Worm (Caenorhabditis elegans) whole organism, L4 larva: Measurements from ENCODE around the gene gpx-6.

Experiments
- F26F4.8 ChIP-seq: fragments of 200-800 bp; sonication (Bioruptor generic); conservative IDR thresholded peaks from 2 replicates; pipeline ENCODE4 v1.3.6; 2022; ENCODE audit warnings: missing genetic modification characterization, missing compliant biosample characterization
- F44E2.7 ChIP-seq: fragments of 200-800 bp; sonication (Bioruptor generic); IDR thresholded peaks from 2 replicates; pipeline ENCODE4 v2.1.2; 2022; ENCODE audit warnings: missing genetic modification characterization, missing compliant biosample characterization
- T20F7.1 ChIP-seq: fragments of 200-800 bp; sonication (Bioruptor generic); optimal IDR thresholded peaks from 2 replicates; lab custom pipeline; 2018; ENCODE audit warnings: mild to moderate bottlenecking, missing genetic modification characterization, missing compliant biosample characterization
- T26A8.4 ChIP-seq: fragments of 200-800 bp; sonication (Bioruptor generic); IDR thresholded peaks from 2 replicates; pipeline ENCODE4 v1.3.6; 2022; ENCODE audit warnings: missing genetic modification characterization, missing compliant biosample characterization
- ZK337.2 ChIP-seq: fragments of 200-800 bp; sonication (Bioruptor generic); IDR thresholded peaks from 2 replicates; pipeline ENCODE4 v1.3.6; 2022; ENCODE audit warnings: missing genetic modification reagents, missing genetic modification characterization, missing compliant biosample characterization
- aha-1 ChIP-seq: fragments of 150-350 bp; peaks from one replicate; lab custom pipeline; 2014; ENCODE audit warnings: missing biosample characterization, missing genetic modification characterization
- aly-2 ChIP-seq: sonication (generic microtip); optimal IDR thresholded peaks from 2 replicates; lab custom pipeline; 2018; ENCODE audit warnings: missing biosample characterization, missing genetic modification characterization
- attf-4 ChIP-seq: sonication (generic microtip); optimal IDR thresholded peaks from 3 replicates; lab custom pipeline; 2017; ENCODE audit warnings: missing biosample characterization, missing genetic modification characterization
- ceh-20 ChIP-seq: fragments of 200-800 bp; sonication (Bioruptor generic); IDR thresholded peaks from 2 replicates; pipeline ENCODE4 v1.3.6; 2022; ENCODE audit warnings: missing genetic modification reagents, missing genetic modification characterization, missing compliant biosample characterization
- ceh-32 ChIP-seq: sonication (generic microtip); optimal IDR thresholded peaks from 2 replicates; lab custom pipeline; 2016; ENCODE audit warnings: mild to moderate bottlenecking, missing genetic modification characterization, missing compliant biosample characterization; ENCODE audit not compliant: poor library complexity
- dmd-8 ChIP-seq: fragments of 200-800 bp; sonication (Bioruptor generic); IDR thresholded peaks from 2 replicates; pipeline ENCODE4 v1.3.6; 2022; ENCODE audit warnings: missing genetic modification characterization, missing compliant biosample characterization
- dpl-1 ChIP-seq: fragments of 150-350 bp; optimal IDR thresholded peaks from 2 replicates; lab custom pipeline; 2014; ENCODE audit warnings: missing biosample characterization, missing genetic modification reagents, missing genetic modification characterization
- duxl-1 ChIP-seq: sonication (generic microtip); optimal IDR thresholded peaks from 2 replicates; lab custom pipeline; 2016; ENCODE audit warnings: mild to moderate bottlenecking, missing genetic modification characterization, moderate library complexity, missing compliant biosample characterization; ENCODE audit not compliant: poor library complexity
- dve-1 ChIP-seq: sonication (generic microtip); optimal IDR thresholded peaks from 2 replicates; lab custom pipeline; 2017; ENCODE audit warnings: antibody characterized with exemption, mild to moderate bottlenecking, missing genetic modification characterization, missing compliant biosample characterization; ENCODE audit not compliant: insufficient read depth
- hlh-11 ChIP-seq: fragments of 200-800 bp; sonication (Bioruptor generic); optimal IDR thresholded peaks from 2 replicates; lab custom pipeline; 2018; ENCODE audit warnings: mild to moderate bottlenecking, missing genetic modification characterization, missing compliant biosample characterization
- hlh-30 ChIP-seq: sonication (generic microtip); optimal IDR thresholded peaks from 2 replicates; lab custom pipeline; 2017; ENCODE audit warnings: antibody characterized with exemption, mild to moderate bottlenecking, missing genetic modification characterization, missing compliant biosample characterization; ENCODE audit not compliant: insufficient read depth
- hmg-1.1 ChIP-seq: fragments of 200-800 bp; sonication (Bioruptor generic); IDR thresholded peaks from 2 replicates; pipeline ENCODE4 v1.3.6; 2022; ENCODE audit warnings: missing genetic modification reagents, missing genetic modification characterization, missing compliant biosample characterization
- lim-7 ChIP-seq: fragments of 200-800 bp; sonication (Bioruptor generic); IDR thresholded peaks from 2 replicates; pipeline ENCODE4 v1.3.6; 2022; ENCODE audit warnings: missing genetic modification characterization, missing compliant biosample characterization
- lin-1 ChIP-seq: fragments of 200-800 bp; sonication (Bioruptor generic); IDR thresholded peaks from 2 replicates; pipeline ENCODE4 v1.3.6; 2022; ENCODE audit warnings: missing genetic modification reagents, missing genetic modification characterization, missing compliant biosample characterization
- lin-15B ChIP-seq: fragments of 150-350 bp; sonication (generic microtip); optimal IDR thresholded peaks from 3 replicates; lab custom pipeline; 2014; ENCODE audit warnings: missing biosample characterization, missing genetic modification characterization
- lin-39 ChIP-seq: fragments of 150-350 bp; optimal IDR thresholded peaks from 2 replicates; lab custom pipeline; 2014; ENCODE audit warnings: missing biosample characterization, missing genetic modification reagents, missing genetic modification characterization
- lir-3 ChIP-seq: sonication (generic microtip); optimal IDR thresholded peaks from 2 replicates; lab custom pipeline; 2016; ENCODE audit warnings: mild to moderate bottlenecking, missing genetic modification characterization, missing compliant biosample characterization
- madf-9 ChIP-seq: fragments of 200-800 bp; sonication (Bioruptor generic); conservative IDR thresholded peaks from 2 replicates; pipeline ENCODE4 v1.3.6; 2022; ENCODE audit warnings: missing genetic modification reagents, missing genetic modification characterization, missing compliant biosample characterization
- mdt-29 ChIP-seq: fragments of 200-800 bp; sonication (Bioruptor generic); IDR thresholded peaks from 2 replicates; pipeline ENCODE4 v1.3.6; 2022; ENCODE audit warnings: missing genetic modification reagents, missing genetic modification characterization, missing compliant biosample characterization
- mep-1 ChIP-seq: fragments of 150-350 bp; sonication (generic microtip); optimal IDR thresholded peaks from 3 replicates; lab custom pipeline; 2014; ENCODE audit warnings: missing biosample characterization, missing genetic modification characterization
- mes-2 ChIP-seq: sonication (generic microtip); optimal IDR thresholded peaks from 2 replicates; lab custom pipeline; 2016; ENCODE audit warnings: missing genotype, mild to moderate bottlenecking, missing genetic modification characterization, missing compliant biosample characterization; ENCODE audit not compliant: poor library complexity, severe bottlenecking
- mxl-3 ChIP-seq: fragments of 200-800 bp; sonication (Bioruptor generic); optimal IDR thresholded peaks from 2 replicates; lab custom pipeline; 2018; ENCODE audit warnings: mild to moderate bottlenecking, missing genetic modification characterization, missing compliant biosample characterization
- nhr-10 ChIP-seq: fragments of 150-350 bp; optimal IDR thresholded peaks from 2 replicates; lab custom pipeline; 2014; ENCODE audit warnings: missing biosample characterization, missing genetic modification characterization
- nhr-111 ChIP-seq: fragments of 200-800 bp; sonication (Bioruptor generic); optimal IDR thresholded peaks from 2 replicates; lab custom pipeline; 2018; ENCODE audit warnings: mild to moderate bottlenecking, missing genetic modification characterization, missing compliant biosample characterization
- nhr-28 ChIP-seq: fragments of 150-350 bp; optimal IDR thresholded peaks from 2 replicates; lab custom pipeline; 2014; ENCODE audit warnings: missing biosample characterization, missing genetic modification characterization
- nhr-6 ChIP-seq: fragments of 150-350 bp; optimal IDR thresholded peaks from 2 replicates; lab custom pipeline; 2014; ENCODE audit warnings: missing biosample characterization, missing genetic modification characterization
- rbr-2 ChIP-seq: sonication (generic microtip); optimal IDR thresholded peaks from 2 replicates; lab custom pipeline; 2016; ENCODE audit warnings: missing genotype, missing genetic modification characterization, missing compliant biosample characterization
- skn-1 ChIP-seq: fragments of 150-350 bp; optimal IDR thresholded peaks from 2 replicates; lab custom pipeline; 2014; ENCODE audit warnings: missing biosample characterization, missing genetic modification characterization
- snpc-1.2 ChIP-seq: fragments of 200-800 bp; sonication (Bioruptor generic); IDR thresholded peaks from 2 replicates; pipeline ENCODE4 v1.3.6; 2022; ENCODE audit warnings: missing genetic modification reagents, missing genetic modification characterization, missing compliant biosample characterization
- unc-62 ChIP-seq, 3 experiments: fragments of 150-350 bp in 1 of 3; sonication (generic microtip); optimal IDR thresholded peaks in 2 of 3; peaks in 1 of 3; 1 replicate in 1 of 3; 2 replicates in 2 of 3; lab custom pipeline; 2014 to 2017; ENCODE audit warnings: missing biosample characterization in 3 of 3, missing genetic modification characterization in 3 of 3, missing genetic modification reagents in 3 of 3, missing genotype in 1 of 3
- zip-11 ChIP-seq: fragments of 200-800 bp; sonication (Bioruptor generic); IDR thresholded peaks from 2 replicates; pipeline ENCODE4 v1.3.6; 2022; ENCODE audit warnings: missing genetic modification characterization, missing compliant biosample characterization
- zip-2 ChIP-seq: fragments of 150-350 bp; optimal IDR thresholded peaks from 2 replicates; lab custom pipeline; 2014; ENCODE audit warnings: missing biosample characterization, missing genetic modification characterization

The gpx-6 gene

ce11 chrIV:8199824-8200223 lies 22.2 kb upstream of the gpx-6 start (continued):
- TF ChIP-seq dmd-8 (GFP tag; lab: Robert Waterston, UW): no peak
- TF ChIP-seq duxl-1 (tag; lab: Kevin White, UChicago): no peak
- no peak for TF ChIP-seq mxl-3 (GFP tag; lab: Kevin White, UChicago)
- no peak for TF ChIP-seq ZK337.2 (GFP tag; lab: Robert Waterston, UW)
- peak; percentile 46 for TF ChIP-seq dve-1 (tag; lab: Kevin White, UChicago)
- TF ChIP-seq lim-7 (GFP tag; lab: Robert Waterston, UW): no peak
- TF ChIP-seq mep-1 (tag; lab: Kevin White, UChicago): peak; percentile 12
- no peak for TF ChIP-seq F26F4.8
- peak; percentile 40 for TF ChIP-seq hlh-11 (tag; lab: Kevin White, UChicago)
- no peak for TF ChIP-seq rbr-2 (tag; lab: Kevin White, UChicago)
- TF ChIP-seq nhr-28 (tag; lab: Kevin White, UChicago): peak; percentile 23
- TF ChIP-seq nhr-6 (tag; lab: Kevin White, UChicago): peak; percentile 59
- no peak for TF ChIP-seq zip-2 (tag; lab: Kevin White, UChicago)
- TF ChIP-seq ceh-32 (tag; lab: Kevin White, UChicago): no peak
- TF ChIP-seq mdt-29: no peak
- no peak for TF ChIP-seq zip-11 (GFP tag; lab: Robert Waterston, UW)
- TF ChIP-seq aly-2 (tag; lab: Kevin White, UChicago): no peak
- TF ChIP-seq madf-9 (GFP tag; lab: Robert Waterston, UW): no peak
- TF ChIP-seq T26A8.4: no peak
- TF ChIP-seq, all 104 proteins: peak for 10

- TF ChIP-seq lin-15B (tag; lab: Kevin White, UChicago): no peak
- TF ChIP-seq ceh-20 (GFP tag; lab: Robert Waterston, UW): no peak
- TF ChIP-seq aha-1: peak; percentile 35
- no peak for TF ChIP-seq nhr-10 (tag; lab: Kevin White, UChicago)
- no peak for TF ChIP-seq lin-39
- TF ChIP-seq attf-4 (tag; lab: Kevin White, UChicago): no peak
- no peak for TF ChIP-seq skn-1
- TF ChIP-seq, all 104 proteins: peak for 1
Measured at ce11 chrIV:8201133-8201532, 20.9 kb upstream of the gpx-6 start, which contains the start of gene glrx-22. TSS of gene glrx-22 (minus strand) at chrIV:8201233.

ce11 chrIV:8203555-8203954 lies 18.4 kb upstream of the gpx-6 start:
- no peak for TF ChIP-seq nhr-10 (tag; lab: Kevin White, UChicago)
- no peak for TF ChIP-seq nhr-111
- TF ChIP-seq unc-62 (GFP tag; optimal IDR thresholded peaks at IDR 0.05 in 1 of 2; lab: Kevin White, UChicago): peak in 1 of 2 experiments; percentile 96
- no peak for TF ChIP-seq unc-62 (tag; optimal IDR thresholded peaks at IDR 0.05; lab: Kevin White, UChicago)

- TF ChIP-seq snpc-1.2 (GFP tag; lab: Robert Waterston, UW): no peak
- TF ChIP-seq zip-11 (GFP tag; lab: Robert Waterston, UW): no peak
- no peak for TF ChIP-seq lin-1 (GFP tag; lab: Robert Waterston, UW)
- no peak for TF ChIP-seq aha-1
- TF ChIP-seq dpl-1 (GFP tag; lab: Kevin White, UChicago): no peak
- TF ChIP-seq nhr-6 (tag; lab: Kevin White, UChicago): peak; percentile 23
- TF ChIP-seq attf-4 (tag; lab: Kevin White, UChicago): no peak
- peak; percentile 69 for TF ChIP-seq mes-2 (tag; lab: Kevin White, UChicago)
- no peak for TF ChIP-seq dmd-8 (GFP tag; lab: Robert Waterston, UW)
- peak; percentile 22; the same call in 1 of the 2 replicates for TF ChIP-seq hmg-1.1 (GFP tag; lab: Robert Waterston, UW)
- no peak for TF ChIP-seq F44E2.7 (GFP tag; lab: Robert Waterston, UW)
- TF ChIP-seq lir-3 (tag; lab: Kevin White, UChicago): no peak
- no peak for TF ChIP-seq T20F7.1 (GFP tag; lab: Kevin White, UChicago)
- peak; percentile 28 for TF ChIP-seq hlh-30 (tag; lab: Kevin White, UChicago)
Measured at ce11 chrIV:8205272-8206098, 16.5 kb upstream of the gpx-6 start, which contains the start of gene hgrs-1. TSS of gene hgrs-1 (minus strand) at chrIV:8206048.
